Fruit fly (Drosophila melanogaster) whole organism, wandering third instar larva: ENCODE data around the gene sds22.

Experiments
- Abd-B ChIP-seq: fragments of >200 bp; optimal IDR thresholded peaks from 2 replicates; lab custom pipeline; 2017; ENCODE audit warnings: missing biosample characterization, missing genetic modification characterization
- CG9705 ChIP-seq: fragments of 200-800 bp; sonication (Bioruptor generic); optimal IDR thresholded peaks from 2 replicates; lab custom pipeline; 2018; ENCODE audit warnings: missing biosample characterization, mild to moderate bottlenecking, missing genetic modification characterization
- CrebA ChIP-seq: fragments of 200-800 bp; sonication (Bioruptor generic); optimal IDR thresholded peaks from 2 replicates; lab custom pipeline; 2016; ENCODE audit warnings: missing biosample characterization, mild to moderate bottlenecking, missing genetic modification characterization, borderline replicate concordance
- Dfd ChIP-seq: fragments of >200 bp; optimal IDR thresholded peaks from 2 replicates; lab custom pipeline; 2017; ENCODE audit warnings: missing biosample characterization, missing genetic modification characterization
- Dif ChIP-seq: fragments of 200-275, 200-300 bp; sonication (Bioruptor generic); optimal IDR thresholded peaks from 2 replicates; lab custom pipeline; 2018; ENCODE audit warnings: missing biosample characterization, missing genetic modification characterization; ENCODE audit not compliant: partially characterized antibody
- GATAd ChIP-seq: sonication (Bioruptor generic); optimal IDR thresholded peaks from 2 replicates; lab custom pipeline; 2016; ENCODE audit warnings: missing biosample characterization, missing genetic modification characterization
- HLH106 ChIP-seq: fragments of 200-800 bp; optimal IDR thresholded peaks from 3 replicates; lab custom pipeline; 2019; ENCODE audit warnings: missing biosample characterization, mild to moderate bottlenecking, missing genetic modification characterization, moderate library complexity
- Hnf4 ChIP-seq: fragments of 200-800 bp; sonication (Bioruptor generic); optimal IDR thresholded peaks from 2 replicates; lab custom pipeline; 2016; ENCODE audit warnings: missing biosample characterization, mild to moderate bottlenecking, missing genetic modification characterization
- Hr78 ChIP-seq: fragments of >200 bp; optimal IDR thresholded peaks from 2 replicates; lab custom pipeline; 2017; ENCODE audit warnings: missing biosample characterization, missing genetic modification characterization
- Hr83 ChIP-seq: fragments of 200-300 bp; sonication (Bioruptor generic); optimal IDR thresholded peaks from 2 replicates; lab custom pipeline; 2016; ENCODE audit warnings: missing biosample characterization, mild to moderate bottlenecking, missing genetic modification characterization, moderate library complexity; ENCODE audit not compliant: poor library complexity, severe bottlenecking
- Jra ChIP-seq: sonication (Bioruptor generic); optimal IDR thresholded peaks from 2 replicates; lab custom pipeline; 2016; ENCODE audit warnings: missing biosample characterization, missing genetic modification characterization
- Mio ChIP-seq: sonication (Bioruptor generic); optimal IDR thresholded peaks from 2 replicates; lab custom pipeline; 2016; ENCODE audit warnings: missing biosample characterization, missing genetic modification characterization
- Myc ChIP-seq: fragments of >200 bp; optimal IDR thresholded peaks from 2 replicates; lab custom pipeline; 2017
- N ChIP-seq: fragments of >200 bp; optimal IDR thresholded peaks from 2 replicates; lab custom pipeline; 2018; ENCODE audit warnings: missing biosample characterization, missing external identifiers, missing genetic modification characterization
- Rel ChIP-seq, 2 experiments: fragments of 200-800 bp; sonication (Bioruptor generic) in 1 of 2; optimal IDR thresholded peaks; 2 replicates in 1 of 2; 3 replicates in 1 of 2; lab custom pipeline; 2016 to 2019; ENCODE audit warnings: mild to moderate bottlenecking in 2 of 2, missing biosample characterization in 2 of 2, missing genetic modification characterization in 2 of 2, moderate library complexity in 1 of 2
- Sp1 ChIP-seq: fragments of 200-800 bp; sonication (Bioruptor generic); optimal IDR thresholded peaks from 3 replicates; lab custom pipeline; 2019; ENCODE audit warnings: missing biosample characterization, mild to moderate bottlenecking, missing genetic modification characterization, moderate library complexity
- Vsx2 ChIP-seq: fragments of 200-300, 225-300 bp; sonication (Bioruptor generic); optimal IDR thresholded peaks from 2 replicates; lab custom pipeline; 2018; ENCODE audit warnings: missing biosample characterization, missing genetic modification characterization; ENCODE audit not compliant: partially characterized antibody
- br ChIP-seq: fragments of 200-800 bp; sonication (Bioruptor generic); optimal IDR thresholded peaks from 2 replicates; lab custom pipeline; 2016; ENCODE audit warnings: missing biosample characterization, missing genetic modification characterization
- brk ChIP-seq: fragments of 200-800 bp; sonication (Bioruptor generic); optimal IDR thresholded peaks from 2 replicates; lab custom pipeline; 2016; ENCODE audit warnings: missing biosample characterization, mild to moderate bottlenecking, missing genetic modification characterization
- dl ChIP-seq, 2 experiments: fragments of 175-275, 200-275 bp in 1 of 2; fragments of 200-275 bp in 1 of 2; sonication (Bioruptor generic); optimal IDR thresholded peaks; lab custom pipeline; 2018; ENCODE audit warnings: mild to moderate bottlenecking in 2 of 2, missing biosample characterization in 2 of 2, missing genetic modification characterization in 2 of 2, moderate library complexity in 2 of 2; ENCODE audit not compliant: partially characterized antibody in 2 of 2, insufficient read depth in 1 of 2
- dmrt93B ChIP-seq: fragments of 200-800 bp; sonication (Bioruptor generic); optimal IDR thresholded peaks from 2 replicates; lab custom pipeline; 2018; ENCODE audit warnings: missing biosample characterization, mild to moderate bottlenecking, missing genetic modification characterization
- dsf ChIP-seq: sonication (Bioruptor generic); optimal IDR thresholded peaks from 2 replicates; lab custom pipeline; 2016; ENCODE audit warnings: missing biosample characterization, missing genetic modification characterization, borderline replicate concordance
- ey ChIP-seq: fragments of 200-800 bp; sonication (Bioruptor generic); optimal IDR thresholded peaks from 2 replicates; lab custom pipeline; 2016; ENCODE audit warnings: missing biosample characterization, missing genetic modification characterization
- foxo ChIP-seq, 2 experiments: fragments of 200-800 bp; sonication (Bioruptor generic); optimal IDR thresholded peaks; 2 replicates in 1 of 2; 3 replicates in 1 of 2; lab custom pipeline; 2016 to 2017; ENCODE audit warnings: missing biosample characterization in 2 of 2, missing genetic modification characterization in 2 of 2
- fru ChIP-seq: fragments of 200-800 bp; sonication (Bioruptor generic); optimal IDR thresholded peaks from 3 replicates; lab custom pipeline; 2016; ENCODE audit warnings: missing biosample characterization, mild to moderate bottlenecking, missing genetic modification characterization
- h ChIP-seq: fragments of 200-800 bp; sonication (Bioruptor generic); optimal IDR thresholded peaks from 3 replicates; lab custom pipeline; 2016; ENCODE audit warnings: missing biosample characterization, mild to moderate bottlenecking, missing genetic modification characterization
- jim ChIP-seq: fragments of 175-275, 200-325 bp; sonication (Bioruptor generic); optimal IDR thresholded peaks from 2 replicates; lab custom pipeline; 2016; ENCODE audit warnings: missing biosample characterization, mild to moderate bottlenecking, missing genetic modification characterization
- lola ChIP-seq: fragments of >200 bp; optimal IDR thresholded peaks from 2 replicates; lab custom pipeline; 2017; ENCODE audit warnings: missing biosample characterization, missing genetic modification characterization
- pan ChIP-seq: fragments of >200 bp; optimal IDR thresholded peaks from 2 replicates; lab custom pipeline; 2017
- psq ChIP-seq: fragments of 200-800 bp; sonication (Bioruptor generic); optimal IDR thresholded peaks from 3 replicates; lab custom pipeline; 2017; ENCODE audit warnings: missing biosample characterization, mild to moderate bottlenecking, missing genetic modification characterization, moderate library complexity
- rgr ChIP-seq: fragments of 200-800 bp; sonication (Bioruptor generic); optimal IDR thresholded peaks from 3 replicates; lab custom pipeline; 2016; ENCODE audit warnings: missing biosample characterization, mild to moderate bottlenecking, missing genetic modification characterization
- sv ChIP-seq: fragments of 200-800 bp; sonication (Bioruptor generic); optimal IDR thresholded peaks from 3 replicates; lab custom pipeline; 2016; ENCODE audit warnings: missing biosample characterization, missing genetic modification characterization
- tai ChIP-seq: sonication (Bioruptor generic); optimal IDR thresholded peaks from 2 replicates; lab custom pipeline; 2016; ENCODE audit warnings: missing biosample characterization, missing genetic modification characterization
- usp ChIP-seq: fragments of >200 bp; optimal IDR thresholded peaks from 2 replicates; lab custom pipeline; 2017; ENCODE audit warnings: missing biosample characterization, missing genetic modification characterization
- woc ChIP-seq: sonication (Bioruptor generic); optimal IDR thresholded peaks from 2 replicates; lab custom pipeline; 2016; ENCODE audit warnings: missing biosample characterization, mild to moderate bottlenecking, missing genetic modification characterization

sds22 gene

DNA sequence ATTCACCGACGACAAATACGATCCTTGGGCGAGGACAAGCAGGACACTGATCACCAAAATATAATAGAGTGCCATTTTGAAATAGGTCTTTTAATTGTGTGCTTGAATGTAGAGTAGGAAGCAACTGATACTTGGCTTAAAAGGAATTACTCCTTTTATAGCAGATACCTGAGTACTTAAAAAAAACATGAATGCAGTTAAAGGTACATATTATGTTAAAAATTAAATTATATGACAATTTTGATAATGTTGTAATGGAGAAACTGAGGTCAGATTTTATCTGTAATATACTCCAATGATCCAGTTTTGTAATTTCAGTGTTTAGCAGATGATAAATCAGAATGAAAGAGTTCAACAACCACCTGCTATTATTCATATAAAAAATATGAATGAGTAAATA is 30.7 kb downstream of the sds22 start, which contains the start of gene CG14332:
Gene CG14332, minus strand, starts transcription at position 101 of the 400 bp plus-strand sequence.
- no peak for TF ChIP-seq Hr83
- TF ChIP-seq N (GFP tag; lab: Kevin White, UChicago): no peak
- TF ChIP-seq h (GFP tag; lab: Kevin White, UChicago): no peak
- no peak for TF ChIP-seq tai
- TF ChIP-seq psq (GFP tag; lab: Kevin White, UChicago): no peak

DNA sequence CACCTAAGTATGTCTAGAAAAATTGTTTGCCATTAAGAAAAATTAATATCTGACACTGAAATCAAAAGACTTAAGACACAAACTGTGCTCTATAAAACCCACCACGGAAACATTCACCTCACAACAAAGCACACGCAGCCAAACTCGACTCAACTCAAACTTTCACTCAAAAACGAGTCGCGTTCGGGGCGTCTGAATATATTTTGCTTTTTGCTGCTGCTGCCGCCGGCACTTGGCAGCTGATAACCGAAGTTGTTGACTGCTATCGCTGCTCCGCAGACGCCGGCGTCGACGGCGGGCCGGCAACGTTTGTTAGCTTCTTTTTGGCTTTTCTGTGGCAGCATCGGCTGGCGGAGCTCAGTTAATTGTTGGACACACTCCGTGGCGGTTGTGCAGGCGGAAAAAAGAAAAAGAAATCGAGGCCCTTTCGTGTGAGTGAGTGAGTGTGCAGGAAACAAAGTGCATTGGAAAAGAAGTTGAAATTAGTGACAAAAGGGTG is 34.1 kb downstream of the sds22 start, which contains the start of gene cysu:
Gene cysu, plus strand, starts transcription at position 352 of the 499 bp plus-strand sequence.
- TF ChIP-seq CrebA (GFP tag; lab: Kevin White, UChicago) (no peak), Dfd (GFP tag; lab: Kevin White, UChicago) (no peak), dsf (GFP tag; lab: Kevin White, UChicago) (no peak), sv (GFP tag; lab: Kevin White, UChicago) (no peak), Abd-B (no peak), fru (GFP tag; lab: Kevin White, UChicago) (no peak), br (GFP tag; lab: Kevin White, UChicago) (no peak), Hr83 (no peak), CG9705 (GFP tag; lab: Kevin White, UChicago) (no peak), h (GFP tag; lab: Kevin White, UChicago) (no peak)

DNA sequence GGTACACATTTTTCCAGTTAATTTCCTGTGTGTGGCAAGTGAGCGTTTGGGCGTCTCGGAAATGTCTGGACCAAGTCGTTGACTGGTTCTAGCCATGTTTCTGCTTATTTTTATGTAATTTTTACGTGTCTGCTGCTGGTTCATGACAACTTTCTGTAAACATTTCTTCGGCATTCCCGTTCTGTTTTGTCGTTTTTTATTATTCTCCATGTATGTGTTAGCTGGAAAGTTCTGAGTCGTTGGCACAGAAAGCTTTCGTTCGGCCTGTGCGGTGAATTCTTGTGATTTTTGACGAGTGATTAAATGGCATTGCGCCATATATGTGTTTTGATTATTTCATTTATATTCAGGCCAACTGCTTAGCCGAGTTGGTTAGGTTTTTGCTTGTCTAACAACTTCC is 34.9 kb downstream of the sds22 start:
- no peak for TF ChIP-seq usp (GFP tag; lab: Kevin White, UChicago)

DNA sequence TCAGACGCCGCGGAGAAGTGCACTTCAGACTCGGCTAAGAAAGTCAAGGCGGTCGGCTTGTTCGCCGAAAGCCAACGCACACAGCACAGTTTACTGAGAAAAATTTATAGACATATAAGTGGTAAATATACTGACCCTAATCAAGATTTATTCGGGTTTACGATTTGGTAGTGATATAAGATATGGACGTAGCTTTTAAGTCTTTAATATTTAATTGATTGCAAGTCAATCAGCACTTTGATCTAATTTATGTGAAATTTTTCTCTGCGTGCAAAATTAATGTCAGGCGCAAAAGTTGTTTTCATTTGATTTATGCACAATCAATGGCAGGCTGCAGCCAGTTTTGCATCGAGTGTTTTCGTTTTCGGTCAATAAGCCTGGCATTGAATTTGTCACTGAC is 39.1 kb downstream of the sds22 start:
- TF ChIP-seq Myc (lab: Kevin White, UChicago): no peak
- no peak for TF ChIP-seq CrebA (GFP tag; lab: Kevin White, UChicago)
- no peak for TF ChIP-seq Rel (GFP tag; optimal IDR thresholded peaks at IDR 0.05; lab: Kevin White, UChicago)
- no peak for TF ChIP-seq Rel (tag; optimal IDR thresholded peaks at IDR 0.05; lab: Kevin White, UChicago)
- TF ChIP-seq Hr83: no peak
- TF ChIP-seq pan (lab: Kevin White, UChicago): no peak
- TF ChIP-seq Sp1: no peak
- TF ChIP-seq br (GFP tag; lab: Kevin White, UChicago): no peak
- TF ChIP-seq Vsx2 (GFP tag; lab: Kevin White, UChicago): no peak
- no peak for TF ChIP-seq N (GFP tag; lab: Kevin White, UChicago)
- TF ChIP-seq HLH106: no peak
- no peak for TF ChIP-seq foxo (GFP tag; optimal IDR thresholded peaks at IDR 0.05; lab: Kevin White, UChicago)

DNA sequence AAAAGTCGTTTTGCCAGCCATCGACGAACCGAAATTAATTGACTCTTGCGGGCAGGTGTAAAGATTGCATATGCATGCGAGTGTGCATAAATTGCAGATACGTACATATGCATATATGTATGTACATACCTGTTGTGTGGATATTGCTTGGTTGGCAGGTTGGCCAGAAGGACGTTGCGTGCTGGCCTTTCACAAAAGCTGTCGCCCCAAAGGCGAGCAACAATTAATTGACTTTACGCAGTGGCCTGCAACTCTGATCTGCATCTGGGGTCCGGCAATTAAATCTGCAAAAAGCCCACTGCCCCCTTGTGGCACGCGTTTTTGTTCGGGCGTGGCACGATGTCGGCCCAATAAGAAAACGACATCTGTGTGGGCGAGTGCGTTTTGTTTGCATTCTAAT is 41.7 kb downstream of the sds22 start:
- TF ChIP-seq ey (GFP tag; lab: Kevin White, UChicago): no peak
- no peak for TF ChIP-seq Rel (GFP tag; optimal IDR thresholded peaks at IDR 0.05; lab: Kevin White, UChicago)
- no peak for TF ChIP-seq Rel (tag; optimal IDR thresholded peaks at IDR 0.05; lab: Kevin White, UChicago)
- no peak for TF ChIP-seq h (GFP tag; lab: Kevin White, UChicago)
- no peak for TF ChIP-seq woc (GFP tag; lab: Kevin White, UChicago)
- TF ChIP-seq usp (GFP tag; lab: Kevin White, UChicago): no peak
- TF ChIP-seq psq (GFP tag; lab: Kevin White, UChicago): no peak
- no peak for TF ChIP-seq GATAd (GFP tag; lab: Kevin White, UChicago)
- TF ChIP-seq tai: no peak
- no peak for TF ChIP-seq dl (GFP tag; optimal IDR thresholded peaks at IDR 0.05; lab: Kevin White, UChicago; ENCODE audit: insufficient read depth in 1 of 2, partially characterized antibody in 2 of 2)
- TF ChIP-seq Mio: no peak
- no peak for TF ChIP-seq CG9705 (GFP tag; lab: Kevin White, UChicago)
- TF ChIP-seq N (GFP tag; lab: Kevin White, UChicago): no peak
- TF ChIP-seq rgr (GFP tag; lab: Kevin White, UChicago): no peak
- no peak for TF ChIP-seq Vsx2 (GFP tag; lab: Kevin White, UChicago)
- TF ChIP-seq dsf (GFP tag; lab: Kevin White, UChicago): no peak
- no peak for TF ChIP-seq brk (GFP tag; lab: Kevin White, UChicago)
- TF ChIP-seq, all 38 proteins: peak for 0

DNA sequence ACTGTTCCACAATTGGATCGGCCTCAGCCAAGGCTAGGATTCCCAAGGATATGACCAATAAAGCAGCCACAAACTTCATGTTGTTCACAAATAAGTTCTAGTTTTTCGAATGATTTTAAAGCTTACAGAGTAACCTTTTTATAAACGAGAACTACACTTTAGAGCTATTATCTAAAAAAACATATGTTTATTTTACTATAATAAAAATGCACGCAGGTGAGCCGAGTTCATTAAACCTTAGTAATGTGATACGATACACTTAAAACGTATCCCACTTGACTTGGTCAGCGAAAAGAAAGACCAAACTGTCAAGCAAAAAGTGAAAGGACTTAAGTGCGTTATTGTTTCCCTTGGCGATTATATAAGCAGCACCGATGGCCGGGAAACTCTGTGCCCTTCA is 42.9 kb downstream of the sds22 start, which contains the start of gene CG44090:
Gene CG44090, minus strand, starts transcription at position 101 of the 400 bp plus-strand sequence.
- TF ChIP-seq woc (GFP tag; lab: Kevin White, UChicago) (no peak), Dif (GFP tag; lab: Kevin White, UChicago) (no peak), Dfd (GFP tag; lab: Kevin White, UChicago) (no peak), rgr (GFP tag; lab: Kevin White, UChicago) (no peak), Hr83 (no peak), Hnf4 (no peak), tai (no peak), jim (GFP tag; lab: Kevin White, UChicago) (no peak), psq (GFP tag; lab: Kevin White, UChicago) (no peak), Hr78 (GFP tag; lab: Kevin White, UChicago) (no peak), lola (GFP tag; lab: Kevin White, UChicago) (no peak), Jra (GFP tag; lab: Kevin White, UChicago) (no peak), Myc (lab: Kevin White, UChicago) (no peak), foxo (GFP tag; optimal IDR thresholded peaks at IDR 0.05; lab: Kevin White, UChicago) (no peak), dmrt93B (GFP tag; lab: Kevin White, UChicago) (no peak), Mio (no peak), h (GFP tag; lab: Kevin White, UChicago) (no peak)
